Worm (Caenorhabditis elegans): Measurements from ENCODE around the gene B0302.2.

The B0302.2 gene

DNA sequence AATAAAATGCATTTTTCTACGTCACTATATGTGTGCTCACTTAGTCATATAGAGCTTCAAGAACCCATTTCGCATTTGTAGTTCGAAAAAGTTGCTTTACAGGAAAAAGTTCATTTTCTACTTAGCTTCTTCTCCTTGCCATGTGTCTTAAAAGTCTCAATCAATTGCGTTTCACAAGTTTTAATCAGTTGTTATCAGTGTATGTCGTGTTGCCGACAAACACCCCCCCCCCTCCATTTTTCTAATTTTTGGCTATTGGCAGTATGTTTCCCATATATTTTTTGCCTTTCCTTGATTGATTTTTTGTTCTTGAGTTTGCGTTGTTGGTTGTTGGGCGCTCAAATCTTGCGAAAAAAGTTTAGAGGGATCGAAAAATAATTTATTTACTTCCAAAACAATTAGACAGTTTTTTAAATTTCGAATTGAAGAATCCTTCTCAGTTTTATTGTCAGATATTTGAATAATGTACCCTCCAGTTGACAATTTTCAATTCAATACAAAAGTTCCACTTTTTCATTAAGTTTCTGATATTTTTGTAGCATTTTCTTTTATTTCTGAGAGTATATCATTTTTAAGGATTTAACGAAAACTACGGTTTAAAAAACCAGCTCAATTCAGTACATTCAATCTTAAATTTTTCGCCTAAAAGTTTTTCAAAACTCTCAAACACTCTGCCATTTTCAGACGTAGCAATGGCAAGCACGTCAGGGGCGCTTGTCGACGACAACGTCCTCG lies 7.5 kb downstream of the B0302.2 start, which contains the start of gene sid-3:
sid-3 (plus strand) TSS at position 685 of the 735 bp plus-strand sequence.
- TF ChIP-seq unc-62 (GFP tag; optimal IDR thresholded peaks at IDR 0.05) = no peak

DNA sequence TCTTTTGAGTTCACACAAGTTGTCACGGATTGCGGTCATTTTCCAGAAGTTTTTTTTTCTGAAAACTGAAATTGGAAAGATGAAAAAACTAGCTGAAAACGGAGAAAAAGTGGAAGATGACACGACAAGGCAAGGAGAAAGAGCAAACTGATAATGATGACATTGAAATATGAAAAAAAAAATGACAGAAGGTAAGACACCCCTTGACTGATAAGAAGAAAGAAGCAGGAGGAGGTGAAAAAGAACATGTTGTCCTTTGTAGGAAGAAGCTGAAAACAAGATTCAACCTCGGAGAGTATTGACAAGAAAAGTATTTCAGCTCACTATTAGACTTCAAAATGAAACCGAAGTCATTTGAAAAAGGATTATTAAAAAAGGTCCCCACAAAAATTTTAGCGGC lies 16.7 kb downstream of the B0302.2 start, which contains the start of gene B0302.5:
B0302.5 (minus strand) TSS at position 58 of the 400 bp plus-strand sequence.
- no peak for TF ChIP-seq unc-62 (GFP tag; optimal IDR thresholded peaks at IDR 0.05)

ce11 chrX:17197824-17198223 lies 19.5 kb downstream of the B0302.2 start:
- no peak for TF ChIP-seq unc-62 (GFP tag; optimal IDR thresholded peaks at IDR 0.05)

- no peak for TF ChIP-seq unc-62 (GFP tag; optimal IDR thresholded peaks at IDR 0.05)
Observed at ce11 chrX:17203399-17203798, 25.1 kb downstream of the B0302.2 start.

DNA sequence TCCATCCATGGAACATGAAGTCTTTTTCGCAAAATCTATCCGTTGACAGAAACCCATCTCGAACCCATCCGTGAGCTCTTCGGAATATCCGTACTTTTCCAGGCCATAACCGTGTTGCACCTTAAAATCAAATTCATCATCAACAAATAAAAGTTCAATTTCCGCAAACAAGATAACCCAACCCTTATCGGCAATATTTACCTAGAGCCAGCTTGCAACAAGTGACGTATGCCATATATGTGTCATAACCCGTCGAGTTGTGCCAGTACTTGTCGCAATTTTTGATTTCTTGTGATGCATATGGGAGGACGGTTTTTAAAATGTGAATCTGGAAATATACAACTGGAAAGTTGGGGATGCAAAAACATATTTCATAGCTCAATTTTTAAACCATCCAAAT lies 27.5 kb downstream of the B0302.2 start:
- TF ChIP-seq unc-62 (GFP tag; optimal IDR thresholded peaks at IDR 0.05) = no peak

DNA sequence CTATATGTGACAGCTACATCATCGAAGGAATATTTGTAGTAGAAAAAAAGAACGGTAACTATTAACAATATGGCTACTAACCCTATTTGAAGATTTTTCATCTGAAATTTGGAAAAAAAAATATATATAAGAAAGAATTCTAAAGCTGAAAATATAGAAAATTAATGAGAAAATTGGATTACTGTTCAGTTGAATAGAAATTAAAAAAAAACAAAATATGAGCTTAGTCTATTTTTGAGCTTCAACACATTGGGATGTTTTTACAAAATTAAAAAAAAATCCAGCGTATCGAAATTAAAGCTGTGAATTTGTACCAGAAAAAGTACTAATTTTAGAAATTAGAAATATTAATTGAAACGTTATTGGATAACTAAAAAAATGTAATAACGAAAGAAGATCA lies 30.9 kb downstream of the B0302.2 start, which contains the start of gene T08G2.2:
T08G2.2 (minus strand) TSS at position 101 of the 400 bp plus-strand sequence.
- no peak for TF ChIP-seq unc-62 (GFP tag; optimal IDR thresholded peaks at IDR 0.05)

ce11 chrX:17211513-17211912 lies 33.2 kb downstream of the B0302.2 start:
- no peak for TF ChIP-seq unc-62 (GFP tag; optimal IDR thresholded peaks at IDR 0.05)

- no peak for TF ChIP-seq unc-62 (GFP tag; optimal IDR thresholded peaks at IDR 0.05)
Observed at ce11 chrX:17214803-17215202, 36.5 kb downstream of the B0302.2 start, which contains the start of gene acdh-10. Gene acdh-10, minus strand, starts transcription at chrX:17214903.

- TF ChIP-seq unc-62 (GFP tag; optimal IDR thresholded peaks at IDR 0.05) = no peak
Observed at ce11 chrX:17215753-17216152, 37.4 kb downstream of the B0302.2 start.

DNA sequence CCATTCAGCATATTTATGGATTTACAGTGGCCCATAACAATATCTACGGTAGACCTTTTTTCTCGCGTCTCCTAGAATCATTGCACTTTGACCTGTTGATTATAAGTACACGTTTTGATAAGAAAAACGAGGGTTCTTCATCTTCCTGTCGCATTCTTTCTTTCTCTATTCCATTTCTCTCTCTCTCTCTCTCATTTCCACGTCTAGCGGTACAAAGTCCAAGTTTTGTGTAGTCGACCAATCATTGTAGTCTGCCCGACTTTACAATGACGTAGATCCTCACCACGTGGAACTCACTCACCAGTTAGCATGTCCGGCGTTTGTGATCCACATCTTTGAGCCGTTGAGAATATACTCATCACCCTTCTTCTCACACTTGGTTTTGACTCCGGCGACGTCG lies 37.8 kb downstream of the B0302.2 start:
- TF ChIP-seq unc-62 (GFP tag; optimal IDR thresholded peaks at IDR 0.05) = no peak

ce11 chrX:17217050-17217813 lies 38.9 kb downstream of the B0302.2 start, which contains the start of gene acdh-7:
Gene acdh-7, minus strand, starts transcription at chrX:17217105.
- no peak for TF ChIP-seq unc-62 (GFP tag; optimal IDR thresholded peaks at IDR 0.05)

DNA sequence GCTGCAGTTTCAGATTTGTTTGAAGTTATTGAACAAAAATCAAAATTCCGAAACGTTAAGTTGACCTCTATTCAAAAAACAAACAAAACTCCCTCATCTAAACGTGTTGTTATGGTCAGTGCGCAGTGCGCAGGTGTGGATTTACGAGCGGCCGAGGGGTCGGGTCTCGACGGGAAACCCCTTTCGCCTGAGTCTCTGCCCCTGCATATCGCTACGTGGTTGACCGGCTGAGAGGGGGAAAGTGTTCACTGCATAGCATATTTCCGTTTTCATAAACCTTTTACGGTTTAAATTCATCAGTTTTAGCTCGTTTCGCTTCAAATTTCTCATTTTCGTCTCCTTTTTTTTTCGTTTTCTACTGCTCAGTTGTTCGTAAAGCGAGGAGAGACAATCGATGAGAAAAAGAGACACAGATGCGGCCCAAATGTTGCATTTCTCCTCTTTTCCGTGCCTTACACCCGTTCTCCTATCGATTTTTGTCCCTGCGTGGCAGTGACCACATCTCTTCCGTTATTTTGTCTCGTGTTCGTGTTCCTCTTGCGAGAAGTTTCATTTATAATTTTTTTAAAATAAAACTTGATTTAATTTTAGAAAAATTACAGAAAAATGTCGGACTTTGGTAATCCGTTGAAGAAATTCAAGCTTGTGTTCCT lies 43.7 kb downstream of the B0302.2 start, which contains the start of gene rab-6.2:
rab-6.2 (plus strand) TSS at position 603 of the 653 bp plus-strand sequence.
- no peak for TF ChIP-seq unc-62 (GFP tag; optimal IDR thresholded peaks at IDR 0.05)

- TF ChIP-seq unc-62 (GFP tag; optimal IDR thresholded peaks at IDR 0.05) = no peak
Observed at ce11 chrX:17227376-17227775, 49.0 kb downstream of the B0302.2 start.
